Worm (Caenorhabditis elegans): Measurements from ENCODE around the gene ubxn-3.

- TF ChIP-seq snpc-4 (GFP tag; optimal IDR thresholded peaks at IDR 0.05): no peak
- no peak for TF ChIP-seq snpc-4 (tag; optimal IDR thresholded peaks at IDR 0.05)
- no peak for TF ChIP-seq ztf-26 (tag; optimal IDR thresholded peaks at IDR 0.05)
- no peak for TF ChIP-seq F55B11.4 (tag; optimal IDR thresholded peaks at IDR 0.05; ENCODE audit: borderline replicate concordance, insufficient read depth)
- TF ChIP-seq unc-130 (GFP tag; optimal IDR thresholded peaks at IDR 0.05): no peak
- TF ChIP-seq mes-4 (tag; optimal IDR thresholded peaks at IDR 0.05): no peak
- TF ChIP-seq hmg-20 (GFP tag; IDR thresholded peaks at IDR 0.05): no peak
- no peak for TF ChIP-seq ama-1 (optimal IDR thresholded peaks at IDR 0.05)
- no peak for TF ChIP-seq ama-1 (GFP tag; optimal IDR thresholded peaks at IDR 0.05)
- no peak for TF ChIP-seq snpc-1.1 (tag; optimal IDR thresholded peaks at IDR 0.05; ENCODE audit: insufficient read depth)
Observed at ce11 chrII:232641-233040, 12.2 kb upstream of the ubxn-3 start, which contains the start of gene Y43H11AL.1.

All from whole organism, young adult.